Worm (Caenorhabditis elegans) whole organism, midembryonic: Measurements from ENCODE around the gene F59E12.8.

Experiments
- T22C8.4 ChIP-seq: fragments of 200-800 bp; sonication (Bioruptor generic); IDR thresholded peaks from 2 replicates; pipeline ENCODE4 v1.3.6; 2022; ENCODE audit warnings: missing genetic modification characterization, missing compliant biosample characterization
- flt-1 ChIP-seq: fragments of 200-800 bp; sonication (Bioruptor generic); IDR thresholded peaks from 2 replicates; pipeline ENCODE4 v1.3.6; 2022; ENCODE audit warnings: missing genetic modification characterization, missing compliant biosample characterization
- klf-2 ChIP-seq: fragments of 200-800 bp; sonication (Bioruptor generic); conservative IDR thresholded peaks from 2 replicates; pipeline ENCODE4 v1.3.6; 2022; ENCODE audit warnings: missing genetic modification reagents, missing genetic modification characterization, missing compliant biosample characterization
- ref-1 ChIP-seq: fragments of 200-800 bp; sonication (Bioruptor generic); conservative IDR thresholded peaks from 2 replicates; pipeline ENCODE4 v1.3.6; 2022; ENCODE audit warnings: missing genetic modification reagents, missing genetic modification characterization, missing compliant biosample characterization
- tab-1 ChIP-seq: fragments of 200-800 bp; sonication (Bioruptor generic); IDR thresholded peaks from 2 replicates; pipeline ENCODE4 v1.3.6; 2022; ENCODE audit warnings: missing genetic modification characterization, missing compliant biosample characterization
- ztf-29 ChIP-seq: fragments of 200-800 bp; sonication (Bioruptor generic); IDR thresholded peaks from 2 replicates; pipeline ENCODE4 v1.3.6; 2022; ENCODE audit warnings: missing genetic modification reagents, missing genetic modification characterization, missing compliant biosample characterization

DNA sequence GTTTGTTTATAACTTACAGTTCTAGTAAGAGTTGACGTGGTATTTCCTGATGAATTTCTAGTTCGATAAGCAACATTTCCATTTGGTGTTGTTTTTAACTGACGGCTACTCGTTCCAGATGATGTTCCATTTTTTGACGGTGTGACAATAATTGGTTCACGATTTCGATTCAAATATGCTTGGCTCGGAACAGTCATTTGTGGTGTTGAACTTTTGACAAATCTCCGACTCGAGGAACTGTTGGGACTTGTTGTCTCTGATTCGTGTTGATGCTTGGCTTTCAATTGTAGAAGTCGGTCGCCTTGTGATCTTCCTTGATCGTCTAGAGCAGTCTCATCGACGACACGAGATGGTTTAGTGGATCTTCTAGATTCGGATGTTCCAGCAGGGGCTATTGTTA lies 45.2 kb downstream of the F59E12.8 start:
- TF ChIP-seq ztf-29 (GFP tag; lab: Robert Waterston, UW) (no peak), tab-1 (GFP tag; lab: Robert Waterston, UW) (no peak), flt-1 (GFP tag; lab: Robert Waterston, UW) (no peak), klf-2 (GFP tag; lab: Robert Waterston, UW) (no peak), T22C8.4 (GFP tag; lab: Robert Waterston, UW) (no peak), ref-1 (GFP tag; lab: Robert Waterston, UW) (no peak)
